Fruit fly (Drosophila melanogaster): ENCODE results near the gene CG15177.

Gene CG15177

dm6 chr3R:6664371-6665116 is 35.4 kb upstream of the CG15177 start (continued):
- no peak for TF ChIP-seq ERR (GFP tag; optimal IDR thresholded peaks at IDR 0.05)
- TF ChIP-seq salm (tag; optimal IDR thresholded peaks at IDR 0.05): no peak
- no peak for TF ChIP-seq ab (GFP tag; optimal IDR thresholded peaks at IDR 0.05)
- no peak for TF ChIP-seq gsb (GFP tag; IDR thresholded peaks at IDR 0.05)
- no peak for TF ChIP-seq Nf-YA (GFP tag; IDR thresholded peaks at IDR 0.05)
- TF ChIP-seq CG3838 (GFP tag; optimal IDR thresholded peaks at IDR 0.05): no peak
- no peak for TF ChIP-seq Hr78 (GFP tag; optimal IDR thresholded peaks at IDR 0.05)
- peak; percentile 39 for TF ChIP-seq CG9727 (GFP tag; optimal IDR thresholded peaks at IDR 0.05)
- TF ChIP-seq CG5245 (GFP tag; optimal IDR thresholded peaks at IDR 0.05): no peak
- TF ChIP-seq CG12219 (GFP tag; optimal IDR thresholded peaks at IDR 0.05): no peak
- TF ChIP-seq btn (GFP tag; optimal IDR thresholded peaks at IDR 0.05): peak; percentile 8
- TF ChIP-seq gcm (GFP tag; optimal IDR thresholded peaks at IDR 0.05): no peak
- TF ChIP-seq lilli (GFP tag; optimal IDR thresholded peaks at IDR 0.05): no peak
- 0 out of 2 replicates have a peak, but pooled peaks have one; percentile 42 for TF ChIP-seq CG10959 (GFP tag; IDR thresholded peaks at IDR 0.05)
- no peak for TF ChIP-seq CG18476 (GFP tag; optimal IDR thresholded peaks at IDR 0.05)
- no peak for TF ChIP-seq Max (GFP tag; optimal IDR thresholded peaks at IDR 0.05)
- no peak for TF ChIP-seq Gsc (GFP tag; IDR thresholded peaks at IDR 0.05)
- TF ChIP-seq CG12104 (GFP tag; optimal IDR thresholded peaks at IDR 0.05): peak; percentile 8
- no peak for TF ChIP-seq CG4617 (GFP tag; optimal IDR thresholded peaks at IDR 0.05; ENCODE audit: borderline replicate concordance)
- no peak for TF ChIP-seq CHES-1-like (GFP tag; optimal IDR thresholded peaks at IDR 0.05)
- TF ChIP-seq run (tag; optimal IDR thresholded peaks at IDR 0.05): no peak
- TF ChIP-seq trem (tag; optimal IDR thresholded peaks at IDR 0.05): no peak
- no peak for TF ChIP-seq CG3065 (GFP tag; optimal IDR thresholded peaks at IDR 0.05)
- TF ChIP-seq phol (tag; optimal IDR thresholded peaks at IDR 0.05): peak; percentile 25
- no peak for TF ChIP-seq trh (GFP tag; optimal IDR thresholded peaks at IDR 0.05)
- TF ChIP-seq CG12942 (GFP tag; optimal IDR thresholded peaks at IDR 0.05): peak; percentile 5
- TF ChIP-seq Opbp (GFP tag; IDR thresholded peaks at IDR 0.05; ENCODE audit: partially characterized antibody): no peak
- no peak for TF ChIP-seq nerfin-1 (tag; optimal IDR thresholded peaks at IDR 0.05)
- TF ChIP-seq chif (GFP tag; optimal IDR thresholded peaks at IDR 0.05): peak in 1 of 2 experiments; percentile 17
- TF ChIP-seq CG7987 (GFP tag; optimal IDR thresholded peaks at IDR 0.05): no peak
- TF ChIP-seq CG11398 (GFP tag; optimal IDR thresholded peaks at IDR 0.05): no peak
- no peak for TF ChIP-seq CG12391 (tag; optimal IDR thresholded peaks at IDR 0.05)
- TF ChIP-seq CG10209 (GFP tag; optimal IDR thresholded peaks at IDR 0.05): no peak
- peak; percentile 29; the same call in 1 of the 2 replicates for TF ChIP-seq vvl (GFP tag; IDR thresholded peaks at IDR 0.05)
- TF ChIP-seq CG15479 (GFP tag; optimal IDR thresholded peaks at IDR 0.05): peak; percentile 56
- no peak for TF ChIP-seq Bdp1 (GFP tag; optimal IDR thresholded peaks at IDR 0.05)
- TF ChIP-seq MBD-R2 (GFP tag; IDR thresholded peaks at IDR 0.05): no peak
- no peak for TF ChIP-seq CG4404 (GFP tag; IDR thresholded peaks at IDR 0.05)
- TF ChIP-seq CG11093 (GFP tag; IDR thresholded peaks at IDR 0.05): peak; percentile 17; the same call in 1 of the 3 replicates
- peak; percentile 15 for TF ChIP-seq CG7839 (tag; optimal IDR thresholded peaks at IDR 0.05)
- no peak for TF ChIP-seq tx (GFP tag; optimal IDR thresholded peaks at IDR 0.05)
- TF ChIP-seq CG17385 (GFP tag; optimal IDR thresholded peaks at IDR 0.05): no peak
- no peak for TF ChIP-seq CG33213 (GFP tag; optimal IDR thresholded peaks at IDR 0.05)
- TF ChIP-seq Jarid2 (GFP tag; optimal IDR thresholded peaks at IDR 0.05): no peak
- no peak for TF ChIP-seq NFAT (GFP tag; IDR thresholded peaks at IDR 0.05)
- TF ChIP-seq CG1602 (GFP tag; optimal IDR thresholded peaks at IDR 0.05): no peak
- TF ChIP-seq CG1647 (GFP tag; optimal IDR thresholded peaks at IDR 0.05): no peak
- peak; percentile 87 for TF ChIP-seq CG5180 (GFP tag; optimal IDR thresholded peaks at IDR 0.05)
- no peak for TF ChIP-seq CG11456 (GFP tag; IDR thresholded peaks at IDR 0.05)
- TF ChIP-seq Spps (tag; optimal IDR thresholded peaks at IDR 0.05): no peak
